Worm (Caenorhabditis elegans) whole organism, young adult: Measurements from ENCODE around the gene dnj-5.

Experiments used
- C06A6.2 ChIP-seq: fragments of 200-800 bp; sonication (Bioruptor generic); conservative IDR thresholded peaks from 2 replicates; pipeline ENCODE4 v1.3.6; 2022; ENCODE audit warnings: missing genetic modification characterization, missing compliant biosample characterization
- madf-10 ChIP-seq: sonication (generic microtip); optimal IDR thresholded peaks from 2 replicates; lab custom pipeline; 2016; ENCODE audit warnings: mild to moderate bottlenecking, missing genetic modification characterization, missing compliant biosample characterization
- tlf-1 ChIP-seq: fragments of 200-800 bp; sonication (Bioruptor generic); optimal IDR thresholded peaks from 2 replicates; lab custom pipeline; 2018; ENCODE audit warnings: mild to moderate bottlenecking, missing genetic modification characterization, missing compliant biosample characterization

- TF ChIP-seq madf-10 (tag; lab: Kevin White, UChicago) = no peak
- no peak for TF ChIP-seq C06A6.2 (GFP tag; lab: Robert Waterston, UW)
- no peak for TF ChIP-seq tlf-1 (GFP tag; lab: Kevin White, UChicago)
These were observed 28.1 kb downstream of the dnj-5 start for ce11 chrII:6830012-6830411.
